Fruit fly (Drosophila melanogaster): ENCODE data around the gene CG15370.

Gene CG15370

dm6 chrX:9243417-9243884 is 18.2 kb downstream of the CG15370 start, which contains the start of the genes mxc and Larp7 (continued):
- TF ChIP-seq chm (GFP tag; IDR thresholded peaks at IDR 0.05) (no peak), E2f2 (GFP tag; IDR thresholded peaks at IDR 0.05) (peak; percentile 77), pita (GFP tag; optimal IDR thresholded peaks at IDR 0.05) (no peak), mld (GFP tag; IDR thresholded peaks at IDR 0.05; ENCODE audit: partially characterized antibody) (peak; percentile 64; the same call in 1 of the 3 replicates), esg (GFP tag; conservative IDR thresholded peaks at IDR 0.05) (peak; percentile 40; the same call in 1 of the 2 replicates), tx (GFP tag; optimal IDR thresholded peaks at IDR 0.05) (peak; percentile 54), Chrac-16 (GFP tag; optimal IDR thresholded peaks at IDR 0.05) (peak; percentile 67), YL-1 (GFP tag; optimal IDR thresholded peaks at IDR 0.05) (peak; percentile 26), ssp (GFP tag; IDR thresholded peaks at IDR 0.05) (peak; percentile 55), CG10274 (GFP tag; optimal IDR thresholded peaks at IDR 0.05) (no peak), dimm (GFP tag; IDR thresholded peaks at IDR 0.05) (no peak), rib (GFP tag; IDR thresholded peaks at IDR 0.05) (peak; percentile 38; the same call in 1 of the 2 replicates), CG13287 (GFP tag; IDR thresholded peaks at IDR 0.05; ENCODE audit: partially characterized antibody) (peak; percentile 85), CG8089 (GFP tag; optimal IDR thresholded peaks at IDR 0.05) (peak; percentile 42), CG8944 (GFP tag; optimal IDR thresholded peaks at IDR 0.05) (peak; percentile 64), emc (GFP tag; optimal IDR thresholded peaks at IDR 0.05) (no peak), Blimp-1 (GFP tag; optimal IDR thresholded peaks at IDR 0.05) (no peak), psq (GFP tag; optimal IDR thresholded peaks at IDR 0.05) (no peak), bab2 (GFP tag; optimal IDR thresholded peaks at IDR 0.05) (peak; percentile 59), pzg (GFP tag; optimal IDR thresholded peaks at IDR 0.05) (peak; percentile 65), grau (tag; optimal IDR thresholded peaks at IDR 0.05) (peak; percentile 55), Myb (GFP tag; optimal IDR thresholded peaks at IDR 0.05) (peak; percentile 76), NK7.1 (GFP tag; optimal IDR thresholded peaks at IDR 0.05) (no peak), CG10462 (GFP tag; optimal IDR thresholded peaks at IDR 0.05) (peak; percentile 32), Bgb (GFP tag; IDR thresholded peaks at IDR 0.05; ENCODE audit: partially characterized antibody) (peak; percentile 73), CG1792 (GFP tag; optimal IDR thresholded peaks at IDR 0.05) (peak; percentile 43), CG13123 (GFP tag; optimal IDR thresholded peaks at IDR 0.05) (peak; percentile 8), E2f1 (GFP tag; IDR thresholded peaks at IDR 0.05) (peak; percentile 72), zen (tag; optimal IDR thresholded peaks at IDR 0.05) (peak; percentile 41), Ptx1 (GFP tag; IDR thresholded peaks at IDR 0.05) (peak; percentile 55; the same call in 1 of the 2 replicates), CG12942 (GFP tag; optimal IDR thresholded peaks at IDR 0.05) (peak; percentile 25), Trl (optimal IDR thresholded peaks at IDR 0.05) (no peak), Trl (GFP tag; optimal IDR thresholded peaks at IDR 0.05) (peak; percentile 75), Nf-YA (GFP tag; IDR thresholded peaks at IDR 0.05) (no peak), Tbp (GFP tag; optimal IDR thresholded peaks at IDR 0.05) (no peak), wor (GFP tag; IDR thresholded peaks at IDR 0.05) (peak; percentile 39; the same call in 1 of the 2 replicates), tna (GFP tag; IDR thresholded peaks at IDR 0.05; ENCODE audit: partially characterized antibody) (peak; percentile 62; the same call in 1 of the 2 replicates), al (GFP tag; IDR thresholded peaks at IDR 0.05) (peak; percentile 44), insv (GFP tag; optimal IDR thresholded peaks at IDR 0.05) (peak in 1 of 2 experiments; percentile 63), CG11456 (GFP tag; IDR thresholded peaks at IDR 0.05) (0 out of 3 replicates have a peak, but pooled peaks have one; percentile 44), unc-4 (GFP tag; IDR thresholded peaks at IDR 0.05; ENCODE audit: partially characterized antibody) (peak; percentile 92), dmrt99B (tag; optimal IDR thresholded peaks at IDR 0.05) (no peak), crp (GFP tag; optimal IDR thresholded peaks at IDR 0.05) (peak in 1 of 2 experiments; percentile 57), CG31365 (tag; optimal IDR thresholded peaks at IDR 0.05) (no peak), dmrt11E (tag; optimal IDR thresholded peaks at IDR 0.05) (peak; percentile 39), CG4617 (GFP tag; optimal IDR thresholded peaks at IDR 0.05; ENCODE audit: borderline replicate concordance) (peak; percentile 77), fd102C (GFP tag; optimal IDR thresholded peaks at IDR 0.05) (peak; percentile 6), CG10654 (GFP tag; optimal IDR thresholded peaks at IDR 0.05) (peak; percentile 41), bcd (GFP tag; optimal IDR thresholded peaks at IDR 0.05) (peak; percentile 49), bbx (GFP tag; IDR thresholded peaks at IDR 0.05; ENCODE audit: partially characterized antibody) (peak; percentile 62)
